Worm (Caenorhabditis elegans): ENCODE data around the gene bud-31.

The bud-31 gene

DNA sequence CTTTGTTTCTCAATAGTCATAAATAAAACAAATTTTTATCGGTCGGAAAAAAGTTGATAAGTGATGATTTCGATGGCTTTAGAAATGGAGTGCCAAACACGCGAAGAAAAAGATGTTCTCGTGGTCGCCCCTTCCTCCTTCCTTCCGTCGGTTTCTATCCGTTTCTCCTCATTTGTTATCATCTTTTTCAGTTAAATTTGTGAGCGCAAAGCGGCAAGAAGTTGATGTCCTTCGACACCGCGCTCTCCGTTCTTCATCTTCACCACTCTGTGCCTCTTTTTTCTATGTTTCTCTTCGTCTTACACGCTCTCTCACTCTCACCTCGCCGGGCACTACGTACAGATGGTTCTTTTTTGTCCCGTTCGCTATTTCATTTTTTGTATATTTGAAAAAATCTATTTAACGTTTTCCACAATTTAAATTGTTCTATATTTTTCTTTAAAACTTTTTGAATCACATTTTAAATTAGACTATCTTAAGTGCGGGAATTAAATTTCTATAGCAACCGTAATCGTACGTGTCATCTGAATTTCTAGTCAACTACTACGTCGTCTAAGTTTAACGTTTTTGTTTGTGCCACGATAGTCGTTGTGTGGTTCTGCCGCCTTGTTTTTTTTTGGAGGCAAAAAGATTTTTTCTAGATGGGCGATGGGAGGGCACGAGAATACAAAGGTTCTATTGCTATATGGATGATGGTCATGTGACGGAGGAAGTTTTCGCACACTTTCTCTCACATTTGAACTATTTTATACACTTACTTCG, 2.5 kb upstream of the bud-31 start (continued):
- no peak for TF ChIP-seq lin-38 (GFP tag; IDR thresholded peaks at IDR 0.05)
- TF ChIP-seq lin-39 (tag; optimal IDR thresholded peaks at IDR 0.05) = no peak
- no peak for TF ChIP-seq saeg-2 (GFP tag; IDR thresholded peaks at IDR 0.05)
- peak; percentile 57 for TF ChIP-seq hmg-1.1 (GFP tag; IDR thresholded peaks at IDR 0.05)
- TF ChIP-seq gei-8 (GFP tag; optimal IDR thresholded peaks at IDR 0.05) = no peak
- no peak for TF ChIP-seq arid-1 (GFP tag; conservative IDR thresholded peaks at IDR 0.05)
- no peak for TF ChIP-seq set-16 (GFP tag; IDR thresholded peaks at IDR 0.05)
- no peak for TF ChIP-seq lin-29 (GFP tag; IDR thresholded peaks at IDR 0.05)
- TF ChIP-seq ceh-28 (tag; optimal IDR thresholded peaks at IDR 0.05) = no peak
- TF ChIP-seq lir-3 (tag; optimal IDR thresholded peaks at IDR 0.05) = no peak
- no peak for TF ChIP-seq ztf-7 (tag; optimal IDR thresholded peaks at IDR 0.05)
- TF ChIP-seq snpc-4 (tag; optimal IDR thresholded peaks at IDR 0.05) = no peak
- TF ChIP-seq T20F7.1 (GFP tag; optimal IDR thresholded peaks at IDR 0.05) = no peak
- TF ChIP-seq dmd-8 (GFP tag; IDR thresholded peaks at IDR 0.05) = no peak
- TF ChIP-seq egl-27 (tag; optimal IDR thresholded peaks at IDR 0.05) = no peak
- no peak for TF ChIP-seq F10B5.3 (tag; optimal IDR thresholded peaks at IDR 0.05)
- TF ChIP-seq F26F4.8 (GFP tag; conservative IDR thresholded peaks at IDR 0.05) = no peak
- no peak for TF ChIP-seq unc-130 (GFP tag; optimal IDR thresholded peaks at IDR 0.05)
- no peak for TF ChIP-seq lim-7 (GFP tag; IDR thresholded peaks at IDR 0.05)
- TF ChIP-seq zfp-3 (GFP tag; conservative IDR thresholded peaks at IDR 0.05) = no peak
- no peak for TF ChIP-seq Y5F2A.4 (GFP tag; optimal IDR thresholded peaks at IDR 0.05)
- no peak for TF ChIP-seq duxl-1 (tag; optimal IDR thresholded peaks at IDR 0.05; ENCODE audit: poor library complexity)
- TF ChIP-seq mxl-3 (GFP tag; optimal IDR thresholded peaks at IDR 0.05) = peak; percentile 77
- TF ChIP-seq nhr-11 (tag; optimal IDR thresholded peaks at IDR 0.05) = peak; percentile 5
- no peak for TF ChIP-seq skn-1 (tag; optimal IDR thresholded peaks at IDR 0.05)
- peak; percentile 34 for TF ChIP-seq mep-1 (tag; optimal IDR thresholded peaks at IDR 0.05)
- no peak for TF ChIP-seq hif-1 (tag; optimal IDR thresholded peaks at IDR 0.05)
- TF ChIP-seq madf-5 (GFP tag; IDR thresholded peaks at IDR 0.05) = no peak
- TF ChIP-seq ctbp-1 (GFP tag; IDR thresholded peaks at IDR 0.05) = peak; percentile 71
- TF ChIP-seq nhr-77 (tag; optimal IDR thresholded peaks at IDR 0.05) = no peak
- no peak for TF ChIP-seq lin-15B (tag; optimal IDR thresholded peaks at IDR 0.05)
- TF ChIP-seq unc-62 (GFP tag; optimal IDR thresholded peaks at IDR 0.05 in 1 of 2) = peak in 1 of 2 experiments; percentile 84
- no peak for TF ChIP-seq unc-62 (tag; optimal IDR thresholded peaks at IDR 0.05)
- TF ChIP-seq F49E8.2 (tag; optimal IDR thresholded peaks at IDR 0.05; ENCODE audit: borderline replicate concordance) = no peak
- no peak for TF ChIP-seq zfp-2 (tag; optimal IDR thresholded peaks at IDR 0.05)
- TF ChIP-seq mes-2 (tag; optimal IDR thresholded peaks at IDR 0.05; ENCODE audit: poor library complexity, severe bottlenecking) = peak; percentile 41
- TF ChIP-seq ceh-32 (tag; optimal IDR thresholded peaks at IDR 0.05; ENCODE audit: poor library complexity) = no peak
- no peak for TF ChIP-seq madf-9 (GFP tag; conservative IDR thresholded peaks at IDR 0.05)
- no peak for TF ChIP-seq zip-11 (GFP tag; IDR thresholded peaks at IDR 0.05)
- no peak for TF ChIP-seq ztf-11 (tag; optimal IDR thresholded peaks at IDR 0.05)

DNA sequence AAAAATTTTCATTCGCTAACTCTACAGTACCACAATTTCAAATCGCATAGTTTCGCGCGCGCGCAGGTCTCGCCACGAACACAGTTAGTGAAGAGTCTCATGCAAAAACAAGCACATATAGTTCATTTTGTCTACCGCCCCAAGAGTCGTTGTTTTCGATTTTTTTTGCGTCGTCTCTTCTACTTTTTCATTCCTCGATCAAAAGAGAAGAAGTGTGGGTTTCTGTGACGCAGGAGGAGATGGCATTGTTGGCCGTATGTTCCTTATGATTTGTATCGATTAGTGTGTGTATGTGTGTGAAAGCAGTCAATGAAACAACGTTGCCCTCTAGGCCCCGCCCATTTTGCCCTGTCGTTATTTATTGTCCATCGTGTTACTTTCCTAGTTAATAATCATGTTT, 1.6 kb upstream of the bud-31 start:
- TF ChIP-seq unc-39 (tag; optimal IDR thresholded peaks at IDR 0.05) = no peak
- no peak for TF ChIP-seq nhr-6 (tag; optimal IDR thresholded peaks at IDR 0.05)
- peak in 1 of 2 experiments; percentile 87 for TF ChIP-seq unc-62 (GFP tag; optimal IDR thresholded peaks at IDR 0.05 in 1 of 2)
- no peak for TF ChIP-seq unc-62 (tag; optimal IDR thresholded peaks at IDR 0.05)
- peak; percentile 48 for TF ChIP-seq hlh-30 (tag; optimal IDR thresholded peaks at IDR 0.05; ENCODE audit: insufficient read depth)
- TF ChIP-seq snpc-1.2 (GFP tag; IDR thresholded peaks at IDR 0.05) = no peak
- no peak for TF ChIP-seq Y75B8A.6 (GFP tag; IDR thresholded peaks at IDR 0.05)
- peak; percentile 5 for TF ChIP-seq nhr-28 (tag; optimal IDR thresholded peaks at IDR 0.05)
- peak; percentile 44 for TF ChIP-seq mxl-3 (GFP tag; optimal IDR thresholded peaks at IDR 0.05)
